Worm (Caenorhabditis elegans) whole organism, L4 larva: ENCODE results near the gene sru-2.

Experiments
- F10B5.3 ChIP-seq: sonication (generic microtip); optimal IDR thresholded peaks from 2 replicates; lab custom pipeline; 2016; ENCODE audit warnings: mild to moderate bottlenecking, missing genetic modification characterization, missing compliant biosample characterization
- F44E2.7 ChIP-seq: fragments of 200-800 bp; sonication (Bioruptor generic); IDR thresholded peaks from 2 replicates; pipeline ENCODE4 v2.1.2; 2022; ENCODE audit warnings: missing genetic modification characterization, missing compliant biosample characterization
- Y75B8A.6 ChIP-seq: fragments of 200-800 bp; sonication (Bioruptor generic); IDR thresholded peaks from 2 replicates; pipeline ENCODE4 v1.3.6; 2022; ENCODE audit warnings: missing genetic modification reagents, missing genetic modification characterization, missing compliant biosample characterization
- ZK546.5 ChIP-seq, 2 experiments: sonication (generic microtip); optimal IDR thresholded peaks; 2 replicates each; lab custom pipeline; 2017; ENCODE audit warnings: missing biosample characterization in 2 of 2, missing genetic modification characterization in 2 of 2
- aha-1 ChIP-seq: fragments of 150-350 bp; peaks from one replicate; lab custom pipeline; 2014; ENCODE audit warnings: missing biosample characterization, missing genetic modification characterization
- aly-2 ChIP-seq: sonication (generic microtip); optimal IDR thresholded peaks from 2 replicates; lab custom pipeline; 2018; ENCODE audit warnings: missing biosample characterization, missing genetic modification characterization
- ceh-28 ChIP-seq: fragments of 150-350 bp; optimal IDR thresholded peaks from 2 replicates; lab custom pipeline; 2014; ENCODE audit warnings: missing biosample characterization, missing genetic modification reagents, missing genetic modification characterization
- ces-1 ChIP-seq: fragments of 150-350 bp; sonication (generic microtip); optimal IDR thresholded peaks from 4 replicates; lab custom pipeline; 2014; ENCODE audit warnings: missing biosample characterization, missing genetic modification reagents, missing genetic modification characterization
- daf-16 ChIP-seq, 3 experiments: sonication (generic microtip); optimal IDR thresholded peaks; 2 replicates each; lab custom pipeline; 2016 to 2017; ENCODE audit warnings: missing genetic modification characterization in 3 of 3, missing genetic modification reagents in 3 of 3, mild to moderate bottlenecking in 2 of 3, missing compliant biosample characterization in 2 of 3, missing biosample characterization in 1 of 3, moderate library complexity in 1 of 3
- daf-8 ChIP-seq: fragments of 200-800 bp; sonication (Bioruptor generic); IDR thresholded peaks from 2 replicates; pipeline ENCODE4 v1.3.6; 2022; ENCODE audit warnings: missing genetic modification characterization, missing compliant biosample characterization
- dmd-8 ChIP-seq: fragments of 200-800 bp; sonication (Bioruptor generic); IDR thresholded peaks from 2 replicates; pipeline ENCODE4 v1.3.6; 2022; ENCODE audit warnings: missing genetic modification characterization, missing compliant biosample characterization
- duxl-1 ChIP-seq: sonication (generic microtip); optimal IDR thresholded peaks from 2 replicates; lab custom pipeline; 2016; ENCODE audit warnings: mild to moderate bottlenecking, missing genetic modification characterization, moderate library complexity, missing compliant biosample characterization; ENCODE audit not compliant: poor library complexity
- dve-1 ChIP-seq: sonication (generic microtip); optimal IDR thresholded peaks from 2 replicates; lab custom pipeline; 2017; ENCODE audit warnings: antibody characterized with exemption, mild to moderate bottlenecking, missing genetic modification characterization, missing compliant biosample characterization; ENCODE audit not compliant: insufficient read depth
- fos-1 ChIP-seq: fragments of 150-350 bp; optimal IDR thresholded peaks from 2 replicates; lab custom pipeline; 2014; ENCODE audit warnings: missing biosample characterization, missing genetic modification characterization
- gei-8 ChIP-seq: fragments of 200-800 bp; sonication (Bioruptor generic); optimal IDR thresholded peaks from 2 replicates; lab custom pipeline; 2018; ENCODE audit warnings: mild to moderate bottlenecking, missing genetic modification characterization, missing compliant biosample characterization
- hlh-11 ChIP-seq: fragments of 200-800 bp; sonication (Bioruptor generic); optimal IDR thresholded peaks from 2 replicates; lab custom pipeline; 2018; ENCODE audit warnings: mild to moderate bottlenecking, missing genetic modification characterization, missing compliant biosample characterization
- hlh-30 ChIP-seq: sonication (generic microtip); optimal IDR thresholded peaks from 2 replicates; lab custom pipeline; 2017; ENCODE audit warnings: antibody characterized with exemption, mild to moderate bottlenecking, missing genetic modification characterization, missing compliant biosample characterization; ENCODE audit not compliant: insufficient read depth
- lim-7 ChIP-seq: fragments of 200-800 bp; sonication (Bioruptor generic); IDR thresholded peaks from 2 replicates; pipeline ENCODE4 v1.3.6; 2022; ENCODE audit warnings: missing genetic modification characterization, missing compliant biosample characterization
- lin-1 ChIP-seq: fragments of 200-800 bp; sonication (Bioruptor generic); IDR thresholded peaks from 2 replicates; pipeline ENCODE4 v1.3.6; 2022; ENCODE audit warnings: missing genetic modification reagents, missing genetic modification characterization, missing compliant biosample characterization
- lin-13 ChIP-seq: fragments of 150-350 bp; optimal IDR thresholded peaks from 2 replicates; lab custom pipeline; 2014; ENCODE audit warnings: missing biosample characterization, missing genetic modification reagents, missing genetic modification characterization
- lin-15B ChIP-seq: fragments of 150-350 bp; sonication (generic microtip); optimal IDR thresholded peaks from 3 replicates; lab custom pipeline; 2014; ENCODE audit warnings: missing biosample characterization, missing genetic modification characterization
- lin-29 ChIP-seq: fragments of 200-800 bp; sonication (Bioruptor generic); IDR thresholded peaks from 2 replicates; pipeline ENCODE4 v1.3.6; 2022; ENCODE audit warnings: missing genetic modification reagents, missing genetic modification characterization, missing compliant biosample characterization
- lin-38 ChIP-seq: fragments of 200-800 bp; sonication (Bioruptor generic); IDR thresholded peaks from 2 replicates; pipeline ENCODE4 v1.3.6; 2022; ENCODE audit warnings: missing genetic modification reagents, missing genetic modification characterization, missing compliant biosample characterization
- lir-3 ChIP-seq: sonication (generic microtip); optimal IDR thresholded peaks from 2 replicates; lab custom pipeline; 2016; ENCODE audit warnings: mild to moderate bottlenecking, missing genetic modification characterization, missing compliant biosample characterization
- lsy-2 ChIP-seq, 2 experiments: fragments of 150-350 bp in 1 of 2; sonication (generic microtip) in 1 of 2; optimal IDR thresholded peaks; 2 replicates each; lab custom pipeline; 2014 to 2017; ENCODE audit warnings: missing biosample characterization in 2 of 2, missing genetic modification characterization in 2 of 2
- madf-5 ChIP-seq, 2 experiments: fragments of 200-800 bp; sonication (Bioruptor generic); IDR thresholded peaks; 2 replicates each; pipeline ENCODE4 v1.3.6; 2022; ENCODE audit warnings: missing compliant biosample characterization in 2 of 2, missing genetic modification characterization in 2 of 2
- madf-9 ChIP-seq: fragments of 200-800 bp; sonication (Bioruptor generic); conservative IDR thresholded peaks from 2 replicates; pipeline ENCODE4 v1.3.6; 2022; ENCODE audit warnings: missing genetic modification reagents, missing genetic modification characterization, missing compliant biosample characterization
- mdt-29 ChIP-seq: fragments of 200-800 bp; sonication (Bioruptor generic); IDR thresholded peaks from 2 replicates; pipeline ENCODE4 v1.3.6; 2022; ENCODE audit warnings: missing genetic modification reagents, missing genetic modification characterization, missing compliant biosample characterization
- mxl-3 ChIP-seq: fragments of 200-800 bp; sonication (Bioruptor generic); optimal IDR thresholded peaks from 2 replicates; lab custom pipeline; 2018; ENCODE audit warnings: mild to moderate bottlenecking, missing genetic modification characterization, missing compliant biosample characterization
- nhr-10 ChIP-seq: fragments of 150-350 bp; optimal IDR thresholded peaks from 2 replicates; lab custom pipeline; 2014; ENCODE audit warnings: missing biosample characterization, missing genetic modification characterization
- nhr-102 ChIP-seq: sonication (generic microtip); optimal IDR thresholded peaks from 2 replicates; lab custom pipeline; 2016; ENCODE audit warnings: mild to moderate bottlenecking, missing genetic modification characterization, moderate library complexity, missing compliant biosample characterization
- nhr-111 ChIP-seq: fragments of 200-800 bp; sonication (Bioruptor generic); optimal IDR thresholded peaks from 2 replicates; lab custom pipeline; 2018; ENCODE audit warnings: mild to moderate bottlenecking, missing genetic modification characterization, missing compliant biosample characterization
- nhr-237 ChIP-seq: sonication (generic microtip); optimal IDR thresholded peaks from 2 replicates; lab custom pipeline; 2017; ENCODE audit warnings: missing biosample characterization, missing genetic modification characterization
- nhr-25 ChIP-seq: sonication (generic microtip); optimal IDR thresholded peaks from 2 replicates; lab custom pipeline; 2017; ENCODE audit warnings: missing genetic modification characterization, mild to moderate bottlenecking, missing compliant biosample characterization, antibody characterized with exemption, moderate library complexity, borderline replicate concordance; ENCODE audit not compliant: insufficient read depth
- nhr-28 ChIP-seq: fragments of 150-350 bp; optimal IDR thresholded peaks from 2 replicates; lab custom pipeline; 2014; ENCODE audit warnings: missing biosample characterization, missing genetic modification characterization
- nhr-41 ChIP-seq: fragments of 200-800 bp; sonication (Bioruptor generic); IDR thresholded peaks from 2 replicates; pipeline ENCODE4 v1.3.6; 2022; ENCODE audit warnings: missing genetic modification reagents, missing genetic modification characterization, missing compliant biosample characterization
- nhr-42 ChIP-seq: fragments of 200-800 bp; sonication (Bioruptor generic); IDR thresholded peaks from 2 replicates; pipeline ENCODE4 v1.3.6; 2022; ENCODE audit warnings: missing genetic modification characterization, missing compliant biosample characterization
- rbr-2 ChIP-seq: sonication (generic microtip); optimal IDR thresholded peaks from 2 replicates; lab custom pipeline; 2016; ENCODE audit warnings: missing genotype, missing genetic modification characterization, missing compliant biosample characterization
- set-16 ChIP-seq: fragments of 200-800 bp; sonication (Bioruptor generic); IDR thresholded peaks from 2 replicates; pipeline ENCODE4 v1.3.6; 2022; ENCODE audit warnings: missing genetic modification reagents, missing genetic modification characterization, missing compliant biosample characterization
- skn-1 ChIP-seq: fragments of 150-350 bp; optimal IDR thresholded peaks from 2 replicates; lab custom pipeline; 2014; ENCODE audit warnings: missing biosample characterization, missing genetic modification characterization
- snpc-4 ChIP-seq: fragments of 150-350 bp; optimal IDR thresholded peaks from 2 replicates; lab custom pipeline; 2014; ENCODE audit warnings: missing biosample characterization, missing genetic modification characterization
- tag-97 ChIP-seq: fragments of 200-800 bp; sonication (Bioruptor generic); IDR thresholded peaks from 2 replicates; pipeline ENCODE4 v1.3.6; 2022; ENCODE audit warnings: missing genetic modification characterization, missing compliant biosample characterization
- tra-1 ChIP-seq: fragments of 200-800 bp; sonication (Bioruptor generic); IDR thresholded peaks from 2 replicates; pipeline ENCODE4 v1.3.6; 2022; ENCODE audit warnings: missing genetic modification reagents, missing genetic modification characterization, missing compliant biosample characterization
- unc-130 ChIP-seq: sonication (generic microtip); optimal IDR thresholded peaks from 2 replicates; lab custom pipeline; 2016; ENCODE audit warnings: missing genetic modification reagents, missing genetic modification characterization, missing compliant biosample characterization
- unc-39 ChIP-seq: sonication (generic microtip); optimal IDR thresholded peaks from 2 replicates; lab custom pipeline; 2017; ENCODE audit warnings: missing biosample characterization, missing genetic modification characterization
- unc-62 ChIP-seq, 3 experiments: fragments of 150-350 bp in 1 of 3; sonication (generic microtip); optimal IDR thresholded peaks in 2 of 3; peaks in 1 of 3; 1 replicate in 1 of 3; 2 replicates in 2 of 3; lab custom pipeline; 2014 to 2017; ENCODE audit warnings: missing biosample characterization in 3 of 3, missing genetic modification characterization in 3 of 3, missing genetic modification reagents in 3 of 3, missing genotype in 1 of 3
- vab-7 ChIP-seq: fragments of 200-800 bp; sonication (Bioruptor generic); IDR thresholded peaks from 2 replicates; pipeline ENCODE4 v1.3.6; 2022; ENCODE audit warnings: missing genetic modification reagents, missing genetic modification characterization, missing compliant biosample characterization
- zfp-2 ChIP-seq: sonication (generic microtip); optimal IDR thresholded peaks from 2 replicates; lab custom pipeline; 2016; ENCODE audit warnings: mild to moderate bottlenecking, missing genetic modification characterization, missing compliant biosample characterization
- zip-11 ChIP-seq: fragments of 200-800 bp; sonication (Bioruptor generic); IDR thresholded peaks from 2 replicates; pipeline ENCODE4 v1.3.6; 2022; ENCODE audit warnings: missing genetic modification characterization, missing compliant biosample characterization

The sru-2 gene

DNA sequence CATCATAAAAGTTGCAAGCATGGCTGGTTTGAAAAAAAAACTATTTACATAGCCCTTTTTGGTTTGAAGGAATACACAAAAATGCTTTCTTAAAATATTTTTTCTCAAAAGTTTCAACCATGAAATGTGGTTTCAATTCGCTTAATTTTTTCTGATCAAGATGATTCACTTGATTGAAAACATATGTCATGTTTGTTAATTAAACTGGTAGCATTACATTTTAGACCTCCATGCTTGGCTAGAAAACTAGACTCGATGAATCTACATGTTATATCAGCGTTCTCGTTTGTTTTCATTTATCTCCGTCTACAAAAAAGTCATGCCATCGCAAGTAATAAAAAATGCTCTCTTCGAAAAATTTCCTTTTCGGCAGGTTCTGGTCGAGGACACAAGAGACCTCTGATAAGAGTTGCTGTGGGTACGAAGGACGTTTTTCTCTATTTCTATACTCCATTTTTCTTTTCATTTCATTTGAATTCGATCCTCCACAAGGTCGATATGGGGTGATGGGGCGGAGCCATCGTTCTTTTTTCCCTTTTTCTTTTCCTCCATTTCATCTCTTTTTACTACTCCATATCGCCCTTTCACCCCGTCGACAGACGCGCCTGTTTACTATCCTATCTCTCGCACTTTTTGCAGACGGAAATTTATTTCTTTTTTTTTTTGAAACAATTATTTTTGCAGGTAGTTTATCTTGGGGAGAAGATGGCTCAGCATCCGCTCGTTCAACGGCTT, 39.8 kb downstream of the sru-2 start, which contains the start of gene elo-1 (continued):
- TF ChIP-seq mdt-29 (peak; percentile 49; the same call in 1 of the 2 replicates), gei-8 (GFP tag; lab: Kevin White, UChicago) (no peak), ZK546.5 (tag; optimal IDR thresholded peaks at IDR 0.05; lab: Kevin White, UChicago) (no peak), vab-7 (GFP tag; lab: Robert Waterston, UW) (no peak), ceh-28 (no peak), lin-29 (GFP tag; lab: Robert Waterston, UW) (no peak), unc-39 (tag; lab: Kevin White, UChicago) (no peak), lim-7 (no peak), ces-1 (GFP tag; lab: Kevin White, UChicago) (no peak), madf-5 (GFP tag; IDR thresholded peaks at IDR 0.05; lab: Robert Waterston, UW) (no peak), aly-2 (no peak), lir-3 (tag; lab: Kevin White, UChicago) (no peak), skn-1 (tag; lab: Kevin White, UChicago) (no peak), lsy-2 (tag; optimal IDR thresholded peaks at IDR 0.05; lab: Kevin White, UChicago) (peak in 1 of 2 experiments; percentile 23), lin-1 (no peak), nhr-41 (GFP tag; lab: Robert Waterston, UW) (no peak), F10B5.3 (tag; lab: Kevin White, UChicago) (no peak), duxl-1 (tag; lab: Kevin White, UChicago) (no peak), nhr-102 (peak; percentile 39), tra-1 (GFP tag; lab: Robert Waterston, UW) (peak; percentile 64; the same call in 1 of the 2 replicates), hlh-30 (tag; lab: Kevin White, UChicago) (peak; percentile 31), hlh-11 (tag; lab: Kevin White, UChicago) (peak; percentile 83), nhr-10 (no peak), rbr-2 (tag; lab: Kevin White, UChicago) (no peak), zfp-2 (no peak), lin-15B (no peak), mxl-3 (GFP tag; lab: Kevin White, UChicago) (peak; percentile 24), nhr-25 (tag; lab: Kevin White, UChicago) (peak; percentile 11), unc-62 (GFP tag; optimal IDR thresholded peaks at IDR 0.05 in 1 of 2; lab: Kevin White, UChicago) (no peak), unc-62 (tag; optimal IDR thresholded peaks at IDR 0.05; lab: Kevin White, UChicago) (no peak), nhr-28 (tag; lab: Kevin White, UChicago) (peak; percentile 83), Y75B8A.6 (GFP tag; lab: Robert Waterston, UW) (no peak), nhr-42 (no peak), lin-38 (no peak), nhr-237 (tag; lab: Kevin White, UChicago) (no peak), dve-1 (tag; lab: Kevin White, UChicago) (peak; percentile 78), fos-1 (tag; lab: Kevin White, UChicago) (no peak), tag-97 (GFP tag; lab: Robert Waterston, UW) (no peak), F44E2.7 (no peak), nhr-111 (GFP tag; lab: Kevin White, UChicago) (no peak), daf-8 (GFP tag; lab: Robert Waterston, UW) (no peak), madf-9 (GFP tag; lab: Robert Waterston, UW) (0 out of 2 replicates have a peak, but pooled peaks have one; percentile 12), daf-16 (GFP tag; optimal IDR thresholded peaks at IDR 0.05; lab: Kevin White, UChicago) (peak in 1 of 2 experiments; percentile 22), daf-16 (tag; optimal IDR thresholded peaks at IDR 0.05; lab: Kevin White, UChicago) (peak; percentile 63), aha-1 (tag; lab: Kevin White, UChicago) (no peak), dmd-8 (GFP tag; lab: Robert Waterston, UW) (no peak), snpc-4 (tag; lab: Kevin White, UChicago) (no peak), set-16 (GFP tag; lab: Robert Waterston, UW) (no peak), zip-11 (GFP tag; lab: Robert Waterston, UW) (no peak), lin-13 (no peak), unc-130 (GFP tag; lab: Kevin White, UChicago) (no peak)
